Worm (Caenorhabditis elegans) whole organism, L3 larva: ENCODE measurements around the gene T08D10.3.

Source experiments
- ama-1 ChIP-seq: fragments of 150-350 bp; optimal IDR thresholded peaks from 2 replicates; lab custom pipeline; 2018
- ceh-82 ChIP-seq: fragments of 150-350 bp; optimal IDR thresholded peaks from 2 replicates; lab custom pipeline; 2014; ENCODE audit warnings: missing biosample characterization, missing genetic modification characterization
- egl-27 ChIP-seq: sonication (generic microtip); optimal IDR thresholded peaks from 4 replicates; lab custom pipeline; 2017; ENCODE audit warnings: missing biosample characterization, missing genetic modification reagents, missing genetic modification characterization
- nfya-1 ChIP-seq: sonication (generic microtip); optimal IDR thresholded peaks from 2 replicates; lab custom pipeline; 2017; ENCODE audit warnings: missing genetic modification characterization, mild to moderate bottlenecking, missing compliant biosample characterization, antibody characterized with exemption, moderate library complexity; ENCODE audit not compliant: insufficient read depth
- nhr-12 ChIP-seq: fragments of 150-350 bp; optimal IDR thresholded peaks from 2 replicates; lab custom pipeline; 2014; ENCODE audit warnings: missing biosample characterization, missing genetic modification characterization
- nhr-237 ChIP-seq: fragments of 150-350 bp; optimal IDR thresholded peaks from 2 replicates; lab custom pipeline; 2014; ENCODE audit warnings: missing biosample characterization, missing genetic modification characterization
- nhr-28 ChIP-seq: fragments of 150-350 bp; optimal IDR thresholded peaks from 2 replicates; lab custom pipeline; 2014; ENCODE audit warnings: missing biosample characterization, missing genetic modification characterization
- tbx-2 ChIP-seq: sonication (generic microtip); optimal IDR thresholded peaks from 2 replicates; lab custom pipeline; 2016; ENCODE audit warnings: mild to moderate bottlenecking, missing genetic modification characterization, missing compliant biosample characterization

- no peak for TF ChIP-seq nhr-237 (tag; lab: Kevin White, UChicago)
- TF ChIP-seq nfya-1 (tag; lab: Kevin White, UChicago): no peak
- no peak for TF ChIP-seq ama-1
- no peak for TF ChIP-seq nhr-28 (tag; lab: Kevin White, UChicago)
- no peak for TF ChIP-seq tbx-2 (tag; lab: Kevin White, UChicago)
- no peak for TF ChIP-seq nhr-12 (tag; lab: Kevin White, UChicago)
- no peak for TF ChIP-seq ceh-82 (tag; lab: Kevin White, UChicago)
- TF ChIP-seq egl-27 (tag; lab: Kevin White, UChicago): no peak
Measured at ce11 chrX:11957246-11957645, 2.0 kb downstream of the T08D10.3 start, which contains the start of gene T08D10.5.
